Worm (Caenorhabditis elegans) whole organism, young adult: Measurements from ENCODE around the gene fbn-1.

Source experiments
- B0261.1 ChIP-seq: sonication (generic microtip); optimal IDR thresholded peaks from 2 replicates; lab custom pipeline; 2016; ENCODE audit warnings: mild to moderate bottlenecking, missing genetic modification characterization, moderate library complexity, missing compliant biosample characterization
- B0336.3 ChIP-seq: fragments of 200-800 bp; sonication (Bioruptor generic); IDR thresholded peaks from 2 replicates; pipeline ENCODE4 v1.3.6; 2022; ENCODE audit warnings: missing genetic modification characterization, missing compliant biosample characterization
- D2030.7 ChIP-seq: fragments of 200-800 bp; sonication (Bioruptor generic); IDR thresholded peaks from 2 replicates; pipeline ENCODE4 v1.3.6; 2022; ENCODE audit warnings: missing genetic modification reagents, missing genetic modification characterization, missing compliant biosample characterization
- F10E7.11 ChIP-seq: sonication (generic microtip); optimal IDR thresholded peaks from 2 replicates; lab custom pipeline; 2017; ENCODE audit warnings: mild to moderate bottlenecking, missing genetic modification characterization, moderate library complexity, missing compliant biosample characterization
- F23B12.7 ChIP-seq: sonication (generic microtip); optimal IDR thresholded peaks from 2 replicates; lab custom pipeline; 2017; ENCODE audit warnings: missing genetic modification characterization, mild to moderate bottlenecking, missing compliant biosample characterization, antibody characterized with exemption, moderate library complexity; ENCODE audit not compliant: insufficient read depth
- F33H1.4 ChIP-seq: fragments of 200-800 bp; sonication (Bioruptor generic); IDR thresholded peaks from 2 replicates; pipeline ENCODE4 v1.3.6; 2022; ENCODE audit warnings: missing genetic modification reagents, missing genetic modification characterization, missing compliant biosample characterization
- F57C9.4 ChIP-seq: sonication (generic microtip); optimal IDR thresholded peaks from 2 replicates; lab custom pipeline; 2017; ENCODE audit warnings: mild to moderate bottlenecking, missing genetic modification characterization, missing compliant biosample characterization
- K11D2.4 ChIP-seq: fragments of 200-800 bp; sonication (Bioruptor generic); IDR thresholded peaks from 2 replicates; pipeline ENCODE4 v1.3.6; 2022; ENCODE audit warnings: missing genetic modification reagents, missing genetic modification characterization, missing compliant biosample characterization
- T07F8.4 ChIP-seq: sonication (generic microtip); optimal IDR thresholded peaks from 2 replicates; lab custom pipeline; 2016; ENCODE audit warnings: mild to moderate bottlenecking, missing genetic modification characterization, moderate library complexity, missing compliant biosample characterization
- Y53F4B.3 ChIP-seq: fragments of 200-800 bp; sonication (Bioruptor generic); IDR thresholded peaks from 2 replicates; pipeline ENCODE4 v1.3.6; 2022; ENCODE audit warnings: missing genetic modification reagents, missing genetic modification characterization, missing compliant biosample characterization
- Y67H2A.10 ChIP-seq: fragments of 200-800 bp; sonication (Bioruptor generic); conservative IDR thresholded peaks from 2 replicates; pipeline ENCODE4 v1.3.6; 2022; ENCODE audit warnings: missing genetic modification reagents, missing genetic modification characterization, missing compliant biosample characterization
- Y95B8A.8 ChIP-seq: fragments of 200-800 bp; sonication (Bioruptor generic); IDR thresholded peaks from 2 replicates; pipeline ENCODE4 v1.3.6; 2022; ENCODE audit warnings: missing genetic modification reagents, missing genetic modification characterization, missing compliant biosample characterization
- aptf-3 ChIP-seq: fragments of 200-800 bp; sonication (Bioruptor generic); IDR thresholded peaks from 2 replicates; pipeline ENCODE4 v1.3.6; 2022; ENCODE audit warnings: missing genetic modification characterization, missing compliant biosample characterization
- atf-7 ChIP-seq: sonication (generic microtip); optimal IDR thresholded peaks from 2 replicates; lab custom pipeline; 2017; ENCODE audit warnings: mild to moderate bottlenecking, missing genetic modification characterization, missing compliant biosample characterization
- athp-1 ChIP-seq: sonication (generic microtip); optimal IDR thresholded peaks from 2 replicates; lab custom pipeline; 2017; ENCODE audit warnings: mild to moderate bottlenecking, missing genetic modification characterization, missing compliant biosample characterization
- attf-6 ChIP-seq: fragments of 200-800 bp; sonication (Bioruptor generic); IDR thresholded peaks from 2 replicates; pipeline ENCODE4 v1.3.6; 2022; ENCODE audit warnings: missing genetic modification reagents, missing genetic modification characterization, missing compliant biosample characterization
- bed-1 ChIP-seq: fragments of 200-800 bp; sonication (Bioruptor generic); IDR thresholded peaks from 2 replicates; pipeline ENCODE4 v1.3.6; 2022; ENCODE audit warnings: missing genetic modification reagents, missing genetic modification characterization, missing compliant biosample characterization
- ceh-100 ChIP-seq: fragments of 200-800 bp; sonication (Bioruptor generic); IDR thresholded peaks from 2 replicates; pipeline ENCODE4 v1.3.6; 2022; ENCODE audit warnings: missing genetic modification reagents, missing genetic modification characterization, missing compliant biosample characterization
- ceh-27 ChIP-seq: fragments of 200-800 bp; sonication (Bioruptor generic); optimal IDR thresholded peaks from 2 replicates; lab custom pipeline; 2018; ENCODE audit warnings: mild to moderate bottlenecking, missing genetic modification characterization, moderate library complexity, missing compliant biosample characterization
- ceh-58 ChIP-seq: fragments of 200-800 bp; sonication (Bioruptor generic); IDR thresholded peaks from 2 replicates; pipeline ENCODE4 v1.3.6; 2022; ENCODE audit warnings: missing genetic modification characterization, missing compliant biosample characterization
- ceh-91 ChIP-seq: fragments of 200-800 bp; sonication (Bioruptor generic); IDR thresholded peaks from 2 replicates; pipeline ENCODE4 v1.3.6; 2022; ENCODE audit warnings: missing genetic modification reagents, missing genetic modification characterization, missing compliant biosample characterization
- egl-44 ChIP-seq: fragments of 200-800 bp; sonication (Bioruptor generic); IDR thresholded peaks from 2 replicates; pipeline ENCODE4 v1.3.6; 2022; ENCODE audit warnings: missing genetic modification reagents, missing genetic modification characterization, missing compliant biosample characterization
- egrh-3 ChIP-seq: fragments of 200-800 bp; sonication (Bioruptor generic); IDR thresholded peaks from 2 replicates; pipeline ENCODE4 v1.3.6; 2022; ENCODE audit warnings: missing genetic modification reagents, missing genetic modification characterization, missing compliant biosample characterization
- him-1 ChIP-seq: sonication (generic microtip); optimal IDR thresholded peaks from 2 replicates; lab custom pipeline; 2016; ENCODE audit warnings: missing genotype, missing genetic modification reagents, missing genetic modification characterization, missing compliant biosample characterization
- hlh-26 ChIP-seq: fragments of 200-800 bp; sonication (Bioruptor generic); conservative IDR thresholded peaks from 2 replicates; pipeline ENCODE4 v1.3.6; 2022; ENCODE audit warnings: missing genetic modification reagents, missing genetic modification characterization, missing compliant biosample characterization
- hsf-1 ChIP-seq: fragments of 200-800 bp; sonication (Bioruptor generic); IDR thresholded peaks from 2 replicates; pipeline ENCODE4 v1.3.6; 2022; ENCODE audit warnings: missing genetic modification reagents, missing genetic modification characterization, missing compliant biosample characterization
- lin-26 ChIP-seq: fragments of 200-800 bp; sonication (Bioruptor generic); IDR thresholded peaks from 2 replicates; pipeline ENCODE4 v1.3.6; 2022; ENCODE audit warnings: missing genetic modification reagents, missing genetic modification characterization, missing compliant biosample characterization
- lin-35 ChIP-seq, 3 experiments: fragments of 150-350 bp in 2 of 3; sonication (generic microtip) in 1 of 3; optimal IDR thresholded peaks; 2 replicates each; lab custom pipeline; 2014 to 2018; ENCODE audit warnings: missing biosample characterization in 3 of 3, missing genetic modification characterization in 3 of 3, missing genetic modification reagents in 3 of 3
- lin-54 ChIP-seq: fragments of 200-800 bp; sonication (Bioruptor generic); optimal IDR thresholded peaks from 2 replicates; lab custom pipeline; 2018; ENCODE audit warnings: mild to moderate bottlenecking, missing genetic modification characterization, missing compliant biosample characterization
- madf-10 ChIP-seq: sonication (generic microtip); optimal IDR thresholded peaks from 2 replicates; lab custom pipeline; 2016; ENCODE audit warnings: mild to moderate bottlenecking, missing genetic modification characterization, missing compliant biosample characterization
- madf-8 ChIP-seq: fragments of 200-800 bp; sonication (Bioruptor generic); conservative IDR thresholded peaks from 2 replicates; pipeline ENCODE4 v1.3.6; 2022; ENCODE audit warnings: missing genetic modification reagents, missing genetic modification characterization, missing compliant biosample characterization
- mcd-1 ChIP-seq: fragments of 200-800 bp; sonication (Bioruptor generic); IDR thresholded peaks from 2 replicates; pipeline ENCODE4 v1.3.6; 2022; ENCODE audit warnings: missing genetic modification reagents, missing genetic modification characterization, missing compliant biosample characterization
- nfyb-1 ChIP-seq: fragments of 200-800 bp; sonication (Bioruptor generic); IDR thresholded peaks from 2 replicates; pipeline ENCODE4 v1.3.6; 2022; ENCODE audit warnings: missing genetic modification reagents, missing genetic modification characterization, missing compliant biosample characterization
- nhr-120 ChIP-seq: fragments of 200-800 bp; sonication (Bioruptor generic); IDR thresholded peaks from 2 replicates; pipeline ENCODE4 v1.3.6; 2022; ENCODE audit warnings: missing genetic modification characterization, missing compliant biosample characterization
- pbrm-1 ChIP-seq: fragments of 200-800 bp; sonication (Bioruptor generic); IDR thresholded peaks from 2 replicates; pipeline ENCODE4 v1.3.6; 2022; ENCODE audit warnings: missing genetic modification reagents, missing genetic modification characterization, missing compliant biosample characterization
- snpc-1.3 ChIP-seq: sonication (generic microtip); optimal IDR thresholded peaks from 2 replicates; lab custom pipeline; 2017; ENCODE audit warnings: missing genetic modification characterization, mild to moderate bottlenecking, missing compliant biosample characterization, antibody characterized with exemption, moderate library complexity, missing genotype, missing genetic modification reagents; ENCODE audit not compliant: insufficient read depth
- sptf-2 ChIP-seq: fragments of 200-800 bp; sonication (Bioruptor generic); optimal IDR thresholded peaks from 2 replicates; lab custom pipeline; 2018; ENCODE audit warnings: mild to moderate bottlenecking, missing genetic modification characterization, missing compliant biosample characterization
- unc-130 ChIP-seq: sonication (generic microtip); optimal IDR thresholded peaks from 2 replicates; lab custom pipeline; 2016; ENCODE audit warnings: missing genetic modification reagents, missing genetic modification characterization, missing compliant biosample characterization
- xnd-1 ChIP-seq: sonication (generic microtip); optimal IDR thresholded peaks from 2 replicates; lab custom pipeline; 2016; ENCODE audit warnings: missing genotype, missing genetic modification reagents, missing genetic modification characterization, missing compliant biosample characterization
- zfh-2 ChIP-seq: fragments of 200-800 bp; sonication (Bioruptor generic); conservative IDR thresholded peaks from 2 replicates; pipeline ENCODE4 v1.3.6; 2022; ENCODE audit warnings: missing genetic modification reagents, missing genetic modification characterization, missing compliant biosample characterization
- zim-3 ChIP-seq: sonication (generic microtip); optimal IDR thresholded peaks from 2 replicates; lab custom pipeline; 2017; ENCODE audit warnings: mild to moderate bottlenecking, missing genetic modification characterization, moderate library complexity, missing compliant biosample characterization
- ztf-18 ChIP-seq: sonication (generic microtip); optimal IDR thresholded peaks from 2 replicates; lab custom pipeline; 2016; ENCODE audit warnings: missing genotype, mild to moderate bottlenecking, missing genetic modification characterization, missing compliant biosample characterization
- ztf-25 ChIP-seq: fragments of 200-800 bp; sonication (Bioruptor generic); IDR thresholded peaks from 2 replicates; pipeline ENCODE4 v1.3.6; 2022; ENCODE audit warnings: missing genetic modification reagents, missing genetic modification characterization, missing compliant biosample characterization
- ztf-26 ChIP-seq: sonication (generic microtip); optimal IDR thresholded peaks from 2 replicates; lab custom pipeline; 2017; ENCODE audit warnings: missing genetic modification characterization, missing compliant biosample characterization
- ztf-6 ChIP-seq: fragments of 200-800 bp; sonication (Bioruptor generic); IDR thresholded peaks from 2 replicates; pipeline ENCODE4 v1.3.6; 2022; ENCODE audit warnings: missing genetic modification reagents, missing genetic modification characterization, missing compliant biosample characterization

The fbn-1 gene

DNA sequence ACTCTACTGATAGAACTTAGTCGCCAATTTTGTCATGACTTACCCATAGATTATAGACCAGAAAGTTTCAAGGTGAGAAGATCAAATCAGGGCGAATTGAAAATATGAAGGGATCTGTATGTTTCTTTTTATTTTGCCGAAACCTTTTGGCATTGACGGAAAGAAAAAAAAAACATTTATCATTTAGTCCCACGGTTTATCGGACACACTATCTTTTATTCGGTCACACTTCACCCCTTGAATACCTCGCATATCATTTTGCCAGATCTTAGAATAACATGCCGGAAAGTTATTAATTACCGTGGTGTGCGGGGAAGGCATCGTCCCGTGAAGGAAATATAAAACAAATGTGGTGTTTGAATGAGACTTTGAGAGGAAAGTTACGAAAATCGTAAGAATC, 19.9 kb downstream of the fbn-1 start:
- TF ChIP-seq F10E7.11 (tag; lab: Kevin White, UChicago) (no peak), zim-3 (tag; lab: Kevin White, UChicago) (no peak), ceh-58 (GFP tag; lab: Robert Waterston, UW) (no peak), ceh-91 (GFP tag; lab: Robert Waterston, UW) (no peak), snpc-1.3 (tag; lab: Kevin White, UChicago) (no peak), sptf-2 (GFP tag; lab: Kevin White, UChicago) (no peak), attf-6 (GFP tag; lab: Robert Waterston, UW) (no peak), hlh-26 (GFP tag; lab: Robert Waterston, UW) (no peak), ceh-100 (no peak), mcd-1 (no peak), pbrm-1 (GFP tag; lab: Robert Waterston, UW) (no peak), bed-1 (GFP tag; lab: Robert Waterston, UW) (no peak), F23B12.7 (no peak), unc-130 (GFP tag; lab: Kevin White, UChicago) (no peak), K11D2.4 (GFP tag; lab: Robert Waterston, UW) (no peak), lin-54 (GFP tag; lab: Kevin White, UChicago) (no peak), zfh-2 (GFP tag; lab: Robert Waterston, UW) (no peak), T07F8.4 (no peak)

DNA sequence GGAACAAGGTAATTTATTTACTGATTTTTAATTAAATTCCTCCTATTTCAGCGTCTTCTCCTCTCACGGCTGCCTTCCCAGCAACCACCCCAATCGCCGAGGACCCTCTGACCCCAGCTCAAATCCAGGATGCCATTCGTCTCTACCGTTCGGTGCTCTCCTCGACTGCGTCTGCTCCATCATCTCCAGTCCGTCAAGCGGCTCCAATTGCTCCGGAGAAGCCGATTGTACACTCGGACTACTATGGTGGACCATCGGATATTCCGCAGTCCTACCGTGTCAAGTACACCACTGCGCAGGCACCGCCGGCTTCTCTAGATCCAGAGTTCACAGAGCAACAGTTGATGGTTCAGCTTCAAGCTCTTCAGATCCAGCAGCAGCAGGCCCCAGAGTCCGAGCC, 23.7 kb downstream of the fbn-1 start:
- TF ChIP-seq zfh-2 (GFP tag; lab: Robert Waterston, UW): peak; percentile 66
- no peak for TF ChIP-seq ztf-25 (GFP tag; lab: Robert Waterston, UW)
- TF ChIP-seq hsf-1 (GFP tag; lab: Robert Waterston, UW): no peak
- no peak for TF ChIP-seq Y53F4B.3
- no peak for TF ChIP-seq ztf-26
- TF ChIP-seq egrh-3: peak; percentile 18; the same call in 1 of the 2 replicates
- TF ChIP-seq ztf-6: 0 out of 2 replicates have a peak, but pooled peaks have one; percentile 4
- TF ChIP-seq athp-1 (tag; lab: Kevin White, UChicago): no peak
- no peak for TF ChIP-seq ceh-27 (GFP tag; lab: Kevin White, UChicago)
- no peak for TF ChIP-seq D2030.7 (GFP tag; lab: Robert Waterston, UW)
- TF ChIP-seq, all 124 proteins: peak for 3

DNA sequence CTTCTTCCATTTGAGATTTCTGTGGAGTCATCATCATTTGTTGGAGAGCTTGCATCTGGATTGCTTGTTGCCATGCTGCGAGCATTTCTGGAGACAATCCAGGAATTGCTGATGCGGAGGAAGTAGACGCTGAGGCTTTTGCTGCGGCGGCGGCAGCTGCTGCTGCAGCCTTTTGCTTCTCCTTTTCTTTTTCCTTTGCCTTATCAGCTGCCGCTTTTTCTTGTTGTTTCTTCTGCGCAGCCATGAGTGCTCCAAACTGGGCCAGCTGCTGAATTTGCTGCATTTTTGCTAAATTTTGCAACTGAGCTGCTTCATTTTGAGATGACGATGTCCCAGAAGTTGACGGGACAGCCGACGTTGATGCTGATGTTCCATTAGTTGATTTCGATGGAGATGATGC, 30.3 kb downstream of the fbn-1 start:
- TF ChIP-seq B0336.3 (GFP tag; lab: Robert Waterston, UW): no peak
- no peak for TF ChIP-seq ztf-18 (tag; lab: Kevin White, UChicago)
- no peak for TF ChIP-seq Y67H2A.10 (GFP tag; lab: Robert Waterston, UW)
- no peak for TF ChIP-seq lin-35 (GFP tag; optimal IDR thresholded peaks at IDR 0.05; lab: Kevin White, UChicago)
- TF ChIP-seq B0261.1 (tag; lab: Kevin White, UChicago): no peak
- 0 out of 2 replicates have a peak, but pooled peaks have one; percentile 18 for TF ChIP-seq egrh-3
- TF ChIP-seq K11D2.4 (GFP tag; lab: Robert Waterston, UW): no peak
- TF ChIP-seq Y95B8A.8: no peak
- 0 out of 2 replicates have a peak, but pooled peaks have one; percentile 28 for TF ChIP-seq lin-26 (GFP tag; lab: Robert Waterston, UW)
- TF ChIP-seq ztf-25 (GFP tag; lab: Robert Waterston, UW): no peak
- no peak for TF ChIP-seq atf-7 (tag; lab: Kevin White, UChicago)
- no peak for TF ChIP-seq aptf-3
- no peak for TF ChIP-seq F33H1.4 (GFP tag; lab: Robert Waterston, UW)
- no peak for TF ChIP-seq nhr-120
- no peak for TF ChIP-seq attf-6 (GFP tag; lab: Robert Waterston, UW)
- TF ChIP-seq xnd-1 (tag; lab: Kevin White, UChicago): no peak
- no peak for TF ChIP-seq nfyb-1 (GFP tag; lab: Robert Waterston, UW)
- no peak for TF ChIP-seq madf-8 (GFP tag; lab: Robert Waterston, UW)
- TF ChIP-seq madf-10 (tag; lab: Kevin White, UChicago): no peak
- TF ChIP-seq zfh-2 (GFP tag; lab: Robert Waterston, UW): peak; percentile 53
- no peak for TF ChIP-seq ceh-58 (GFP tag; lab: Robert Waterston, UW)
- TF ChIP-seq egl-44: no peak
- TF ChIP-seq him-1 (tag; lab: Kevin White, UChicago): no peak
- TF ChIP-seq F57C9.4: no peak
